Fruit fly (Drosophila melanogaster) whole organism, embryonic: Measurements from ENCODE around the gene Cog3.
A peak's percentile ranks its signal among the peaks of the same experiment; 100 is the strongest.

Experiments used
- CG18476 ChIP-seq: fragments of 200-800 bp; sonication (Bioruptor generic); optimal IDR thresholded peaks from 2 replicates; lab custom pipeline; 2016; ENCODE audit warnings: missing biosample characterization, mild to moderate bottlenecking, missing genetic modification characterization
- kni ChIP-seq: fragments of 200-800 bp; sonication (Bioruptor generic); optimal IDR thresholded peaks from 3 replicates; lab custom pipeline; 2017; ENCODE audit warnings: mild to moderate bottlenecking, missing biosample characterization, missing genetic modification reagents, missing genetic modification characterization
- phol ChIP-seq: fragments of 200-800 bp; sonication (Bioruptor generic); optimal IDR thresholded peaks from 3 replicates; lab custom pipeline; 2018; ENCODE audit warnings: missing biosample characterization, mild to moderate bottlenecking, missing genetic modification characterization, moderate library complexity
- sima ChIP-seq: fragments of 200-800 bp; sonication (Bioruptor generic); optimal IDR thresholded peaks from 2 replicates; lab custom pipeline; 2016; ENCODE audit warnings: missing biosample characterization, missing genetic modification characterization

DNA sequence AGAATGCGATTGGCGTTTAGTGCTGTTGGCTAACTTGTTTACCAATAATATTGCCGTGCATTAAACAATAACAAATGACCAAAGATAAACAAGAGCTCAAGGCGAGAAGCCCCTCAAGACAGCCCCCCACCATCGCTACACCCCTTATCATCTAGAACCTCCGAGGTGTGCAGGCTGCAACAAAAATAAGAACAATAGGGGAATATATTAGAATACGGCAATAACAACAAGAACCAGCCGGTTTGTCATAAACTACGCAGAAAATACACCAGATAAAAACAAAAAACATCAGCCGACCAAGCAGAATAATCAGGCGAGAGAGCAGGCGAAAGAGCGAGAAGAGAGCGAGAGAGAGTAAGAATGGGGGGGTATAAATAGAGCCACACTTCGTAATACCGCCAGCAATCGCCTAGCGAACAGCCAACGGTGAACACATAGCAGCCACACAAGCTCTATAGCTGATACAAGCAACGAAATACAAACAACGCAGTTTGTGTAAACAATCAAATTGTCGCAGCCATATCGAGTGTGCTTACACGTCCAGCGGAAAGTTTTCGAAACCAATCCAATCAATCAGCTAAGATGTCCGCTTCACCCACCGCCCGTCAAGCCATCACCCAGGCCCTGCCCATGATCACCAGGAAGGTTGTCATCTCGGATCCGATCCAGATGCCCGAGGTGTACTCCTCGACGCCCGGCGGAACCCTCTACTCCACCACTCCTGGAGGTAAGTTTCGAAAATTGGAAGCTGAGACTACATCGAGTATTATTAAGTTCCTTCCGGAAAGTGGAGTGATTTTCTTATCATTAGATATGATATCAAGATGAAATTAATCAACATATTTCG is 21.4 kb upstream of the Cog3 start, which contains the start of gene Thor:
- TF ChIP-seq phol (tag; lab: Kevin White, UChicago): no peak
- peak; percentile 81 for TF ChIP-seq kni (GFP tag; lab: Kevin White, UChicago)
- TF ChIP-seq CG18476: no peak
- no peak for TF ChIP-seq sima
